Worm (Caenorhabditis elegans) whole organism, young adult: ENCODE data around the gene ZK177.2.

ENCODE experiments used
- D2030.7 ChIP-seq: fragments of 200-800 bp; sonication (Bioruptor generic); IDR thresholded peaks from 2 replicates; pipeline ENCODE4 v1.3.6; 2022; ENCODE audit warnings: missing genetic modification reagents, missing genetic modification characterization, missing compliant biosample characterization
- F33H1.4 ChIP-seq: fragments of 200-800 bp; sonication (Bioruptor generic); IDR thresholded peaks from 2 replicates; pipeline ENCODE4 v1.3.6; 2022; ENCODE audit warnings: missing genetic modification reagents, missing genetic modification characterization, missing compliant biosample characterization
- F49E8.2 ChIP-seq: sonication (generic microtip); optimal IDR thresholded peaks from 3 replicates; lab custom pipeline; 2017; ENCODE audit warnings: missing genetic modification characterization, mild to moderate bottlenecking, missing compliant biosample characterization, antibody characterized with exemption, moderate library complexity; ENCODE audit not compliant: insufficient read depth
- F57A8.1 ChIP-seq: fragments of 200-800 bp; sonication (Bioruptor generic); optimal IDR thresholded peaks from 2 replicates; lab custom pipeline; 2018; ENCODE audit warnings: mild to moderate bottlenecking, missing genetic modification characterization, moderate library complexity, missing compliant biosample characterization
- K11D2.4 ChIP-seq: fragments of 200-800 bp; sonication (Bioruptor generic); IDR thresholded peaks from 2 replicates; pipeline ENCODE4 v1.3.6; 2022; ENCODE audit warnings: missing genetic modification reagents, missing genetic modification characterization, missing compliant biosample characterization
- T26A5.8 ChIP-seq: sonication (generic microtip); optimal IDR thresholded peaks from 2 replicates; lab custom pipeline; 2016; ENCODE audit warnings: missing genetic modification characterization, missing compliant biosample characterization
- Y56A3A.18 ChIP-seq: fragments of 200-800 bp; sonication (Bioruptor generic); IDR thresholded peaks from 2 replicates; pipeline ENCODE4 v1.3.6; 2022; ENCODE audit warnings: missing genetic modification reagents, missing genetic modification characterization, missing compliant biosample characterization
- ZK185.1 ChIP-seq: sonication (generic microtip); optimal IDR thresholded peaks from 2 replicates; lab custom pipeline; 2016; ENCODE audit warnings: mild to moderate bottlenecking, missing genetic modification characterization, missing compliant biosample characterization; ENCODE audit not compliant: poor library complexity, severe bottlenecking
- aptf-2 ChIP-seq: fragments of 200-800 bp; sonication (Bioruptor generic); conservative IDR thresholded peaks from 2 replicates; pipeline ENCODE4 v1.3.6; 2022; ENCODE audit warnings: missing genetic modification reagents, missing genetic modification characterization, missing compliant biosample characterization
- aptf-3 ChIP-seq: fragments of 200-800 bp; sonication (Bioruptor generic); IDR thresholded peaks from 2 replicates; pipeline ENCODE4 v1.3.6; 2022; ENCODE audit warnings: missing genetic modification characterization, missing compliant biosample characterization
- athp-1 ChIP-seq: sonication (generic microtip); optimal IDR thresholded peaks from 2 replicates; lab custom pipeline; 2017; ENCODE audit warnings: mild to moderate bottlenecking, missing genetic modification characterization, missing compliant biosample characterization
- attf-3 ChIP-seq: fragments of 200-800 bp; sonication (Bioruptor generic); conservative IDR thresholded peaks from 2 replicates; pipeline ENCODE4 v1.3.6; 2022; ENCODE audit warnings: missing genetic modification reagents, missing genetic modification characterization, missing compliant biosample characterization
- ceh-27 ChIP-seq: fragments of 200-800 bp; sonication (Bioruptor generic); optimal IDR thresholded peaks from 2 replicates; lab custom pipeline; 2018; ENCODE audit warnings: mild to moderate bottlenecking, missing genetic modification characterization, moderate library complexity, missing compliant biosample characterization
- ceh-58 ChIP-seq: fragments of 200-800 bp; sonication (Bioruptor generic); IDR thresholded peaks from 2 replicates; pipeline ENCODE4 v1.3.6; 2022; ENCODE audit warnings: missing genetic modification characterization, missing compliant biosample characterization
- ceh-91 ChIP-seq: fragments of 200-800 bp; sonication (Bioruptor generic); IDR thresholded peaks from 2 replicates; pipeline ENCODE4 v1.3.6; 2022; ENCODE audit warnings: missing genetic modification reagents, missing genetic modification characterization, missing compliant biosample characterization
- chd-7 ChIP-seq: sonication (generic microtip); optimal IDR thresholded peaks from 2 replicates; lab custom pipeline; 2016; ENCODE audit warnings: mild to moderate bottlenecking, missing genetic modification characterization, moderate library complexity, missing compliant biosample characterization
- die-1 ChIP-seq: sonication (generic microtip); optimal IDR thresholded peaks from 2 replicates; lab custom pipeline; 2016; ENCODE audit warnings: missing genotype, mild to moderate bottlenecking, missing genetic modification characterization, missing compliant biosample characterization
- dpff-1 ChIP-seq: sonication (generic microtip); optimal IDR thresholded peaks from 2 replicates; lab custom pipeline; 2017; ENCODE audit warnings: mild to moderate bottlenecking, missing genetic modification characterization, missing compliant biosample characterization
- dpl-1 ChIP-seq: fragments of 150-350 bp; optimal IDR thresholded peaks from 2 replicates; lab custom pipeline; 2014; ENCODE audit warnings: missing biosample characterization, missing genetic modification reagents, missing genetic modification characterization
- efl-1 ChIP-seq: fragments of 150-350 bp; optimal IDR thresholded peaks from 2 replicates; lab custom pipeline; 2014; ENCODE audit warnings: missing biosample characterization, missing genetic modification reagents, missing genetic modification characterization
- egrh-3 ChIP-seq: fragments of 200-800 bp; sonication (Bioruptor generic); IDR thresholded peaks from 2 replicates; pipeline ENCODE4 v1.3.6; 2022; ENCODE audit warnings: missing genetic modification reagents, missing genetic modification characterization, missing compliant biosample characterization
- ekl-4 ChIP-seq: fragments of 200-800 bp; sonication (Bioruptor generic); IDR thresholded peaks from 2 replicates; pipeline ENCODE4 v1.3.6; 2022; ENCODE audit warnings: missing genetic modification reagents, missing genetic modification characterization, missing compliant biosample characterization
- hmg-1.2 ChIP-seq: fragments of 200-800 bp; sonication (Bioruptor generic); IDR thresholded peaks from 2 replicates; pipeline ENCODE4 v1.3.6; 2022; ENCODE audit warnings: missing genetic modification reagents, missing genetic modification characterization, missing compliant biosample characterization
- hsf-1 ChIP-seq: fragments of 200-800 bp; sonication (Bioruptor generic); IDR thresholded peaks from 2 replicates; pipeline ENCODE4 v1.3.6; 2022; ENCODE audit warnings: missing genetic modification reagents, missing genetic modification characterization, missing compliant biosample characterization
- let-526 ChIP-seq: fragments of 200-800 bp; sonication (Bioruptor generic); IDR thresholded peaks from 2 replicates; pipeline ENCODE4 v1.3.6; 2022; ENCODE audit warnings: missing genetic modification reagents, missing genetic modification characterization, missing compliant biosample characterization
- let-607 ChIP-seq, 2 experiments: fragments of 200-800 bp in 1 of 2; sonication (Bioruptor generic) in 1 of 2; sonication (generic microtip) in 1 of 2; optimal IDR thresholded peaks; 2 replicates each; lab custom pipeline; 2016 to 2018; ENCODE audit warnings: mild to moderate bottlenecking in 2 of 2, missing compliant biosample characterization in 2 of 2, missing genetic modification characterization in 2 of 2, moderate library complexity in 2 of 2, missing genotype in 1 of 2
- lin-35 ChIP-seq, 3 experiments: fragments of 150-350 bp in 2 of 3; sonication (generic microtip) in 1 of 3; optimal IDR thresholded peaks; 2 replicates each; lab custom pipeline; 2014 to 2018; ENCODE audit warnings: missing biosample characterization in 3 of 3, missing genetic modification characterization in 3 of 3, missing genetic modification reagents in 3 of 3
- lin-54 ChIP-seq: fragments of 200-800 bp; sonication (Bioruptor generic); optimal IDR thresholded peaks from 2 replicates; lab custom pipeline; 2018; ENCODE audit warnings: mild to moderate bottlenecking, missing genetic modification characterization, missing compliant biosample characterization
- lir-1 ChIP-seq: fragments of 200-800 bp; sonication (Bioruptor generic); conservative IDR thresholded peaks from 2 replicates; pipeline ENCODE4 v1.3.6; 2022; ENCODE audit warnings: missing genetic modification reagents, missing genetic modification characterization, missing compliant biosample characterization
- lsl-1 ChIP-seq: fragments of 200-800 bp; sonication (Bioruptor generic); optimal IDR thresholded peaks from 2 replicates; lab custom pipeline; 2018; ENCODE audit warnings: mild to moderate bottlenecking, missing genetic modification characterization, moderate library complexity, missing compliant biosample characterization
- madf-6 ChIP-seq: fragments of 200-800 bp; sonication (Bioruptor generic); IDR thresholded peaks from 2 replicates; pipeline ENCODE4 v1.3.6; 2022; ENCODE audit warnings: missing genetic modification reagents, missing genetic modification characterization, missing compliant biosample characterization
- madf-8 ChIP-seq: fragments of 200-800 bp; sonication (Bioruptor generic); conservative IDR thresholded peaks from 2 replicates; pipeline ENCODE4 v1.3.6; 2022; ENCODE audit warnings: missing genetic modification reagents, missing genetic modification characterization, missing compliant biosample characterization
- mel-28 ChIP-seq: sonication (generic microtip); optimal IDR thresholded peaks from 2 replicates; lab custom pipeline; 2016; ENCODE audit warnings: borderline replicate concordance, mild to moderate bottlenecking, missing genetic modification characterization, missing compliant biosample characterization
- pha-4 ChIP-seq: fragments of 150-350 bp; sonication (generic microtip); optimal IDR thresholded peaks from 2 replicates; lab custom pipeline; 2014; ENCODE audit warnings: missing biosample characterization, missing genetic modification reagents, missing genetic modification characterization
- rpc-1 ChIP-seq, 2 experiments: fragments of 150-350 bp in 1 of 2; sonication (generic microtip) in 1 of 2; optimal IDR thresholded peaks; 2 replicates each; lab custom pipeline; 2014 to 2018; ENCODE audit warnings: missing biosample characterization in 1 of 2, missing genetic modification characterization in 1 of 2, missing genetic modification reagents in 1 of 2, missing genotype in 1 of 2
- sea-2 ChIP-seq: fragments of 200-800 bp; sonication (Bioruptor generic); IDR thresholded peaks from 2 replicates; pipeline ENCODE4 v1.3.6; 2022; ENCODE audit warnings: missing genetic modification characterization, missing compliant biosample characterization
- snpc-1.1 ChIP-seq: sonication (generic microtip); optimal IDR thresholded peaks from 2 replicates; lab custom pipeline; 2017; ENCODE audit warnings: missing genetic modification characterization, mild to moderate bottlenecking, missing compliant biosample characterization, antibody characterized with exemption, moderate library complexity, missing genotype, missing genetic modification reagents; ENCODE audit not compliant: insufficient read depth
- snpc-1.3 ChIP-seq: sonication (generic microtip); optimal IDR thresholded peaks from 2 replicates; lab custom pipeline; 2017; ENCODE audit warnings: missing genetic modification characterization, mild to moderate bottlenecking, missing compliant biosample characterization, antibody characterized with exemption, moderate library complexity, missing genotype, missing genetic modification reagents; ENCODE audit not compliant: insufficient read depth
- snpc-3.4 ChIP-seq: sonication (generic microtip); optimal IDR thresholded peaks from 2 replicates; lab custom pipeline; 2017; ENCODE audit warnings: missing genetic modification characterization, mild to moderate bottlenecking, missing compliant biosample characterization, antibody characterized with exemption, moderate library complexity, missing genotype, missing genetic modification reagents
- somi-1 ChIP-seq: fragments of 200-800 bp; sonication (Bioruptor generic); optimal IDR thresholded peaks from 2 replicates; lab custom pipeline; 2018; ENCODE audit warnings: mild to moderate bottlenecking, missing genetic modification characterization, missing compliant biosample characterization
- tbp1 ChIP-seq: fragments of 200-800 bp; sonication (Bioruptor generic); optimal IDR thresholded peaks from 2 replicates; lab custom pipeline; 2018; ENCODE audit warnings: mild to moderate bottlenecking, missing genetic modification characterization, missing compliant biosample characterization
- tbx-9 ChIP-seq: sonication (generic microtip); optimal IDR thresholded peaks from 2 replicates; lab custom pipeline; 2016; ENCODE audit warnings: borderline replicate concordance, missing genetic modification characterization, inconsistent platforms, missing compliant biosample characterization
- tlf-1 ChIP-seq: fragments of 200-800 bp; sonication (Bioruptor generic); optimal IDR thresholded peaks from 2 replicates; lab custom pipeline; 2018; ENCODE audit warnings: mild to moderate bottlenecking, missing genetic modification characterization, missing compliant biosample characterization
- unc-62 ChIP-seq: fragments of 150-350 bp; optimal IDR thresholded peaks from 2 replicates; lab custom pipeline; 2014; ENCODE audit warnings: missing biosample characterization, missing genetic modification reagents, missing genetic modification characterization
- xnd-1 ChIP-seq: sonication (generic microtip); optimal IDR thresholded peaks from 2 replicates; lab custom pipeline; 2016; ENCODE audit warnings: missing genotype, missing genetic modification reagents, missing genetic modification characterization, missing compliant biosample characterization
- ztf-18 ChIP-seq: sonication (generic microtip); optimal IDR thresholded peaks from 2 replicates; lab custom pipeline; 2016; ENCODE audit warnings: missing genotype, mild to moderate bottlenecking, missing genetic modification characterization, missing compliant biosample characterization
- ztf-6 ChIP-seq: fragments of 200-800 bp; sonication (Bioruptor generic); IDR thresholded peaks from 2 replicates; pipeline ENCODE4 v1.3.6; 2022; ENCODE audit warnings: missing genetic modification reagents, missing genetic modification characterization, missing compliant biosample characterization

The ZK177.2 gene

ce11 chrII:5500986-5501657, 17.9 kb upstream of the ZK177.2 start, which contains the start of gene F12A10.8 (continued):
- no peak for TF ChIP-seq unc-62 (GFP tag; lab: Kevin White, UChicago)
- no peak for TF ChIP-seq ztf-18 (tag; lab: Kevin White, UChicago)
- TF ChIP-seq die-1 (tag; lab: Kevin White, UChicago) = no peak
- TF ChIP-seq madf-6 (GFP tag; lab: Robert Waterston, UW) = peak; percentile 87
- peak; percentile 93 for TF ChIP-seq lsl-1 (GFP tag; lab: Kevin White, UChicago)
- TF ChIP-seq somi-1 (GFP tag; lab: Kevin White, UChicago) = no peak
- peak; percentile 88 for TF ChIP-seq F33H1.4 (GFP tag; lab: Robert Waterston, UW)
- no peak for TF ChIP-seq hsf-1 (GFP tag; lab: Robert Waterston, UW)
- no peak for TF ChIP-seq T26A5.8
- TF ChIP-seq aptf-3 (GFP tag; lab: Robert Waterston, UW) = no peak
- peak; percentile 67 for TF ChIP-seq madf-8
- TF ChIP-seq attf-3 (GFP tag; lab: Robert Waterston, UW) = no peak
- no peak for TF ChIP-seq let-607 (tag; optimal IDR thresholded peaks at IDR 0.05; lab: Kevin White, UChicago)
- TF ChIP-seq tbp1 (GFP tag; lab: Kevin White, UChicago) = no peak
- no peak for TF ChIP-seq dpl-1 (GFP tag; lab: Kevin White, UChicago)
- no peak for TF ChIP-seq mel-28 (tag; lab: Kevin White, UChicago)
- TF ChIP-seq lir-1 = no peak
- no peak for TF ChIP-seq athp-1
- TF ChIP-seq aptf-2 (GFP tag; lab: Robert Waterston, UW) = no peak
- TF ChIP-seq lin-54 (GFP tag; lab: Kevin White, UChicago) = no peak
- TF ChIP-seq snpc-1.3 (tag; lab: Kevin White, UChicago) = peak; percentile 1
- TF ChIP-seq tlf-1 = no peak
- TF ChIP-seq ZK185.1 = no peak
- peak; percentile 58; the same call in 1 of the 2 replicates for TF ChIP-seq D2030.7 (GFP tag; lab: Robert Waterston, UW)
- peak; percentile 13 for TF ChIP-seq snpc-3.4
- TF ChIP-seq xnd-1 = peak; percentile 70
- TF ChIP-seq dpff-1 = no peak
- no peak for TF ChIP-seq F57A8.1 (GFP tag; lab: Kevin White, UChicago)
- TF ChIP-seq snpc-1.1 (tag; lab: Kevin White, UChicago) = no peak
- TF ChIP-seq ceh-27 (GFP tag; lab: Kevin White, UChicago) = no peak
- TF ChIP-seq sea-2 (GFP tag; lab: Robert Waterston, UW) = no peak
- TF ChIP-seq pha-4 = no peak
- TF ChIP-seq ztf-6 = no peak
- no peak for TF ChIP-seq F49E8.2 (tag; lab: Kevin White, UChicago)
- TF ChIP-seq efl-1 (GFP tag; lab: Kevin White, UChicago) = peak; percentile 80
- no peak for TF ChIP-seq ceh-58 (GFP tag; lab: Robert Waterston, UW)
- no peak for TF ChIP-seq Y56A3A.18 (GFP tag; lab: Robert Waterston, UW)
- peak; percentile 67 for TF ChIP-seq ceh-91
- no peak for TF ChIP-seq rpc-1 (optimal IDR thresholded peaks at IDR 0.05; lab: Kevin White, UChicago)
- TF ChIP-seq rpc-1 (tag; optimal IDR thresholded peaks at IDR 0.05; lab: Kevin White, UChicago) = no peak
- TF ChIP-seq chd-7 = no peak
- no peak for TF ChIP-seq K11D2.4 (GFP tag; lab: Robert Waterston, UW)
- TF ChIP-seq hmg-1.2 (GFP tag; lab: Robert Waterston, UW) = 0 out of 2 replicates have a peak, but pooled peaks have one; percentile 8
- no peak for TF ChIP-seq ekl-4 (GFP tag; lab: Robert Waterston, UW)
- no peak for TF ChIP-seq tbx-9 (tag; lab: Kevin White, UChicago)
- peak in 1 of 3 experiments; percentile 60 for TF ChIP-seq lin-35 (GFP tag; optimal IDR thresholded peaks at IDR 0.05; lab: Kevin White, UChicago)
- TF ChIP-seq egrh-3 (GFP tag; lab: Robert Waterston, UW) = no peak
- TF ChIP-seq let-526 (GFP tag; lab: Robert Waterston, UW) = no peak
